Worm (Caenorhabditis elegans): ENCODE data around the gene kvs-2.

kvs-2 gene

DNA sequence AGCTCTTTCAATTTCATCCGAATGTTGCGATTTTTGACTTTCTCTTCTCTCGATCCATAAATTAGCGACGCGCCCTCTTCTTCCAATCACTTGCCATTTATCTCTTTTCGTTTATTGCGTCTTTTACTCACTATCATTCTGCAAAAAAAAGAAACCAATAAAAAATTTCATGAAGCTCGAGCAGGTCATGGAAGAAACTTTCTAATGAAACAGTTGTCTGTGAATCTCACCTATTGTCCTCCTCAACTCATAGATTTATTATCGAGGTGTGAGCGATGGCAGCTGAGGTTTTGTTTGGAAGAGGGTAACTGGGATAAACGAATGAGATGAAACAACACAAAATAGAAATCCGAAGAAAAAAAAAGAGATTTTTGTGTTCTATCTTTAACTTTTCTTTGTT is 28.4 kb downstream of the kvs-2 start:
- TF ChIP-seq ceh-19 (GFP tag; optimal IDR thresholded peaks at IDR 0.05) = no peak
- TF ChIP-seq nfya-1 (tag; optimal IDR thresholded peaks at IDR 0.05) = no peak
- TF ChIP-seq elt-2 (tag; optimal IDR thresholded peaks at IDR 0.05) = no peak
- no peak for TF ChIP-seq ref-2 (tag; optimal IDR thresholded peaks at IDR 0.05)
- TF ChIP-seq sox-2 (GFP tag; IDR thresholded peaks at IDR 0.05) = no peak
- TF ChIP-seq pros-1 (tag; optimal IDR thresholded peaks at IDR 0.05) = no peak
- TF ChIP-seq tbx-7 (tag; optimal IDR thresholded peaks at IDR 0.05) = no peak
- TF ChIP-seq ceh-6 (GFP tag; optimal IDR thresholded peaks at IDR 0.05) = no peak
- no peak for TF ChIP-seq pqm-1 (tag; optimal IDR thresholded peaks at IDR 0.05)
- no peak for TF ChIP-seq F13H6.1 (tag; optimal IDR thresholded peaks at IDR 0.05)
- no peak for TF ChIP-seq hlh-15 (tag; optimal IDR thresholded peaks at IDR 0.05)
- no peak for TF ChIP-seq unc-42 (tag; optimal IDR thresholded peaks at IDR 0.05)
- TF ChIP-seq ceh-24 (tag; optimal IDR thresholded peaks at IDR 0.05) = no peak
- no peak for TF ChIP-seq ceh-18 (tag; optimal IDR thresholded peaks at IDR 0.05)
- TF ChIP-seq che-1 (tag; optimal IDR thresholded peaks at IDR 0.05) = no peak
- TF ChIP-seq mec-3 (tag; optimal IDR thresholded peaks at IDR 0.05; ENCODE audit: borderline replicate concordance) = no peak
- no peak for TF ChIP-seq dmd-4 (tag; optimal IDR thresholded peaks at IDR 0.05; ENCODE audit: borderline replicate concordance)
- no peak for TF ChIP-seq pha-4 (tag; optimal IDR thresholded peaks at IDR 0.05)

DNA sequence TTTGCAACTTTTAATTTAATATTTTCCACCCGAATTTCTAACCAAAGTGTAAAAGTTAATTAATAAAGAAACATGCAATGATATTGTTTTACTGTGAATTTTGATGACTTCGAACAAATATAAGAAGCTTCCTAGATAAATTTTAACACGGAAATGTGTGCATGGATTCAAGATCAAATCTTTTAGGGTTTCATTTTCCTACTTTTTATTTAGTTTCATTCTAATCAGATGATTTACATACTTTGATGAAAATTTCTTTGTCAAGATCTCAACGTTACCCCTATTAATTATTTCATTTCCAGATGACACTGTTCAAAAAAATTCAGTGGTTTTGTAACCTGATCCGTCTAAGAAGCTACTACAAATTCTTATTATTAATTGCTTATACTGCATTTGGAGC is 31.5 kb downstream of the kvs-2 start, which contains the start of gene twk-12:
Gene twk-12, plus strand, starts transcription at position 301 of the 400 bp plus-strand sequence.
- TF ChIP-seq ceh-2 (tag; optimal IDR thresholded peaks at IDR 0.05) (no peak), nhr-11 (tag; optimal IDR thresholded peaks at IDR 0.05) (no peak)

DNA sequence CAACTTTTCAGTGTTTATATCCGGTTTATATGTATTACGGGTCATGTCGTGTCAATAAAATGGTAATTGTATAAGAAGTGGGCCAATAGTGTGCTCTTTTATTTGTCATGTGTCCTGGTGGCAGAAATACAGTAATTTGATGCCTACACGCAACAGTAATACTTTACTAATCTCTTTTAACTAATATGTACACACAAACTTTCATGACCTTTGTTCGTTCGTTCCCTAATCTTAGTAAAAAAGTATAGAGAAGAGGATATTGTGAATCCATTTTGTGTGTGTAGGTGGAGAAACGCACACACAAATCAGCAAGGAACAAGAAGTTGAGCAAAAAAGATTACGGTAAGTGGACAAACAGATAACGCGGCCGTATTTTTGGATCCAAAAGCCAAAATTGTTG is 35.0 kb downstream of the kvs-2 start:
- TF ChIP-seq dve-1 (tag; optimal IDR thresholded peaks at IDR 0.05) (no peak), ceh-2 (tag; optimal IDR thresholded peaks at IDR 0.05) (no peak), ceh-34 (tag; optimal IDR thresholded peaks at IDR 0.05) (peak; percentile 61)

DNA sequence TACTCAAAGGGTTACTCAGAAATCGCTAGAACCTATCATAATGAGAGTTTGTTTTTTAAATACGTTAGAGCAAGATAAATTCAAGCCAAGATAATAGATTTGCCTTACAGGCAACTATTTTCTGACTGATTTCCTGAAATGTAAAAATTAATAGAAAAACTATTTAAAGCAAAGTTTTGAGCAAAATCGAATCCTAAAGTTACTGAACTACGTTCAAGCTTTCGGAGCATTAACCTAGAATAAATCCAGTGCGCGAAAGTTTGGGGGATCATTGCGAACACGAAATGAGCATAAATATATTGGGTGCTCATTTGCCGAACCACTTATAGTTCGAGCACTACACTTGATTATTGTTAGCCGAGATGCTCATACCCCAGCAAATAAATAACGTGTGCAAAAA is 35.8 kb downstream of the kvs-2 start, which contains the start of gene ceh-22:
Gene ceh-22, plus strand, starts transcription at position 301 of the 400 bp plus-strand sequence.
- no peak for TF ChIP-seq dve-1 (tag; optimal IDR thresholded peaks at IDR 0.05)
- TF ChIP-seq ceh-22 (tag; optimal IDR thresholded peaks at IDR 0.05) = peak; percentile 74

DNA sequence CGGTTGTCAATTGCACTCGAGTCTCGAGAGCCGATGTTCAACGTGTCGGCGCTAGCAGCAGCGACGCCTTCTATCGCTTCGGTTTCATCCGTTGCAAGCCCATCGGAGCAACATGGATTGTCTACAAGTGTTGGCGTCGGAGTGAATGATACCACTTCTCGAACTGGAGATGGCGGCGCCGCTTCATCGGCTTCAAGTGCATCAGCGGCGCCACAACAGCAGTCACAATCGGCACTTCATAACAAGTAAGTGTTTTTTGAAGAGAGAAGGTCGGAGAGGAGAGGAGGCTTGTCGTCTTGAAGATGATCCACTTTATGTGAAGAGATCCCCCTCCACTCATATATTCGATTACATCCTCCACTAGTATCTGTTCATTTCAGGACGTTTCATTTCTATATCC is 36.8 kb downstream of the kvs-2 start:
- no peak for TF ChIP-seq nhr-232 (tag; optimal IDR thresholded peaks at IDR 0.05)
- TF ChIP-seq eyg-1 (tag; optimal IDR thresholded peaks at IDR 0.05) = no peak
- TF ChIP-seq ets-4 (tag; optimal IDR thresholded peaks at IDR 0.05) = peak; percentile 22
- no peak for TF ChIP-seq lin-11 (tag; optimal IDR thresholded peaks at IDR 0.05)
- no peak for TF ChIP-seq pros-1 (tag; optimal IDR thresholded peaks at IDR 0.05)
- TF ChIP-seq mec-3 (tag; optimal IDR thresholded peaks at IDR 0.05; ENCODE audit: borderline replicate concordance) = no peak
- peak; percentile 48 for TF ChIP-seq tbx-2 (tag; optimal IDR thresholded peaks at IDR 0.05)
- TF ChIP-seq ref-2 (tag; optimal IDR thresholded peaks at IDR 0.05) = peak; percentile 31
- no peak for TF ChIP-seq pag-3 (tag; optimal IDR thresholded peaks at IDR 0.05; ENCODE audit: borderline replicate concordance)
- no peak for TF ChIP-seq nfya-1 (tag; optimal IDR thresholded peaks at IDR 0.05)
- peak; percentile 100 for TF ChIP-seq ceh-22 (tag; optimal IDR thresholded peaks at IDR 0.05)
- no peak for TF ChIP-seq hlh-6 (tag; optimal IDR thresholded peaks at IDR 0.05)
- TF ChIP-seq hlh-8 (tag; optimal IDR thresholded peaks at IDR 0.05) = no peak
- no peak for TF ChIP-seq npax-4 (tag; optimal IDR thresholded peaks at IDR 0.05)
- TF ChIP-seq C08G9.2 (tag; optimal IDR thresholded peaks at IDR 0.05) = peak; percentile 30
- TF ChIP-seq sox-2 (GFP tag; IDR thresholded peaks at IDR 0.05) = no peak
- no peak for TF ChIP-seq pat-9 (tag; optimal IDR thresholded peaks at IDR 0.05)
- TF ChIP-seq dmd-4 (tag; optimal IDR thresholded peaks at IDR 0.05; ENCODE audit: borderline replicate concordance) = no peak
- TF ChIP-seq ceh-34 (tag; optimal IDR thresholded peaks at IDR 0.05) = peak; percentile 30
- no peak for TF ChIP-seq C38D4.7 (GFP tag; optimal IDR thresholded peaks at IDR 0.05)
- TF ChIP-seq rnt-1 (tag; optimal IDR thresholded peaks at IDR 0.05) = no peak
